Worm (Caenorhabditis elegans): ENCODE data around the gene C06E4.1.

DNA sequence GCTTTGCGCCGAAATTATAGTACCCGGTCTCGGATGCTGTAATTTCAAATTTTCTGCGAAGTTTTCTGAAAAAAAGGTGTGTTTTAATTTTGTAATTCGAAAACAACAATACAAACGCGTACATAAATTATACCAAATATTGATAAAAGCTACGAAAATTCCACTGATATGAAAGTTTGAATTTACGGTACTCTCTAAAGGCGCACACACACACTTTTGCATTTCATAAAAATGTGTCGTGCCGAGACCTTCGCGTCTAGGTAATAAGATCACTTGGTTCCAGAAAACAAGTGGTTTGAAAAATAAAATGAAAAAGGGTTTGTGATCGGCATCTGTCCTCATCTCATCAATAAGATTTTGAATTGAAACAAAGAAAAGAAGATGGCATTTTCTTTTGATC is 27.8 kb downstream of the C06E4.1 start:
- TF ChIP-seq attf-3 (GFP tag; conservative IDR thresholded peaks at IDR 0.05) = no peak
- no peak for TF ChIP-seq ztf-22 (GFP tag; optimal IDR thresholded peaks at IDR 0.05)
- TF ChIP-seq ama-1 (optimal IDR thresholded peaks at IDR 0.05) = no peak
- TF ChIP-seq ama-1 (GFP tag; optimal IDR thresholded peaks at IDR 0.05) = no peak
- no peak for TF ChIP-seq rec-8 (tag; optimal IDR thresholded peaks at IDR 0.05)
- TF ChIP-seq athp-1 (tag; optimal IDR thresholded peaks at IDR 0.05) = no peak
- TF ChIP-seq chd-7 (tag; optimal IDR thresholded peaks at IDR 0.05) = no peak
- no peak for TF ChIP-seq ztf-3 (GFP tag; optimal IDR thresholded peaks at IDR 0.05)
- no peak for TF ChIP-seq unc-130 (GFP tag; optimal IDR thresholded peaks at IDR 0.05)
- no peak for TF ChIP-seq B0035.1 (tag; optimal IDR thresholded peaks at IDR 0.05)
- TF ChIP-seq nhr-80 (tag; optimal IDR thresholded peaks at IDR 0.05) = no peak
- TF ChIP-seq rpc-1 (optimal IDR thresholded peaks at IDR 0.05) = no peak
- TF ChIP-seq rpc-1 (tag; optimal IDR thresholded peaks at IDR 0.05) = no peak
- TF ChIP-seq ZK185.1 (tag; optimal IDR thresholded peaks at IDR 0.05; ENCODE audit: poor library complexity, severe bottlenecking) = no peak
- no peak for TF ChIP-seq unc-62 (GFP tag; optimal IDR thresholded peaks at IDR 0.05)
